Worm (Caenorhabditis elegans): ENCODE measurements around the gene dhps-1.

ce11 chrII:12036075-12036474 lies 43.3 kb downstream of the dhps-1 start:
- TF ChIP-seq aly-2 (tag; optimal IDR thresholded peaks at IDR 0.05) (no peak), ceh-9 (tag; optimal IDR thresholded peaks at IDR 0.05) (no peak), snpc-4 (tag; optimal IDR thresholded peaks at IDR 0.05) (no peak), ZK546.5 (tag; optimal IDR thresholded peaks at IDR 0.05) (no peak), pha-4 (tag; optimal IDR thresholded peaks at IDR 0.05) (no peak), nhr-76 (tag; optimal IDR thresholded peaks at IDR 0.05) (no peak), nhr-11 (tag; optimal IDR thresholded peaks at IDR 0.05) (no peak)

Measured in whole organism, L3 larva.